Worm (Caenorhabditis elegans) whole organism, L3 larva: ENCODE data around the gene ZK669.5.

Experiments used
- ZK546.5 ChIP-seq: sonication (generic microtip); optimal IDR thresholded peaks from 2 replicates; lab custom pipeline; 2017; ENCODE audit warnings: missing biosample characterization, missing genetic modification characterization
- aly-2 ChIP-seq: fragments of 150-350 bp; optimal IDR thresholded peaks from 2 replicates; lab custom pipeline; 2014; ENCODE audit warnings: missing biosample characterization, missing genetic modification characterization
- ceh-16 ChIP-seq: sonication (generic microtip); optimal IDR thresholded peaks from 2 replicates; lab custom pipeline; 2017; ENCODE audit warnings: missing biosample characterization, missing genetic modification characterization
- ceh-28 ChIP-seq: fragments of 150-350 bp; optimal IDR thresholded peaks from 2 replicates; lab custom pipeline; 2014; ENCODE audit warnings: missing biosample characterization, missing genetic modification reagents, missing genetic modification characterization
- daf-12 ChIP-seq: fragments of 150-350 bp; optimal IDR thresholded peaks from 2 replicates; lab custom pipeline; 2014; ENCODE audit warnings: missing biosample characterization, missing genetic modification reagents, missing genetic modification characterization
- egl-27 ChIP-seq: sonication (generic microtip); optimal IDR thresholded peaks from 4 replicates; lab custom pipeline; 2017; ENCODE audit warnings: missing biosample characterization, missing genetic modification reagents, missing genetic modification characterization
- elt-1 ChIP-seq: fragments of 150-350 bp; optimal IDR thresholded peaks from 2 replicates; lab custom pipeline; 2014; ENCODE audit warnings: missing biosample characterization, missing genetic modification characterization
- elt-2 ChIP-seq: sonication (generic microtip); optimal IDR thresholded peaks from 2 replicates; lab custom pipeline; 2016; ENCODE audit warnings: missing genetic modification reagents, mild to moderate bottlenecking, missing genetic modification characterization, missing compliant biosample characterization
- elt-3 ChIP-seq, 3 experiments: fragments of 150-350 bp in 1 of 3; sonication (generic microtip) in 2 of 3; optimal IDR thresholded peaks; 2 replicates in 2 of 3; 4 replicates in 1 of 3; lab custom pipeline; 2014 to 2017; ENCODE audit warnings: missing biosample characterization in 3 of 3, missing genetic modification characterization in 3 of 3
- fkh-10 ChIP-seq: sonication (generic microtip); optimal IDR thresholded peaks from 2 replicates; lab custom pipeline; 2017; ENCODE audit warnings: missing biosample characterization, missing genetic modification reagents, missing genetic modification characterization
- fkh-2 ChIP-seq: fragments of 150-350 bp; optimal IDR thresholded peaks from 2 replicates; lab custom pipeline; 2014; ENCODE audit warnings: missing biosample characterization, missing genetic modification reagents, missing genetic modification characterization
- fos-1 ChIP-seq: fragments of 150-350 bp; optimal IDR thresholded peaks from 2 replicates; lab custom pipeline; 2014; ENCODE audit warnings: missing biosample characterization, missing genetic modification characterization
- jun-1 ChIP-seq: fragments of 150-350 bp; optimal IDR thresholded peaks from 2 replicates; lab custom pipeline; 2014; ENCODE audit warnings: missing biosample characterization, missing genetic modification reagents, missing genetic modification characterization
- lin-39 ChIP-seq: fragments of 150-350 bp; optimal IDR thresholded peaks from 2 replicates; lab custom pipeline; 2018; ENCODE audit warnings: missing biosample characterization, missing genetic modification reagents, missing genetic modification characterization
- lsy-12 ChIP-seq: sonication (generic microtip); optimal IDR thresholded peaks from 2 replicates; lab custom pipeline; 2016; ENCODE audit warnings: mild to moderate bottlenecking, missing genetic modification characterization, missing compliant biosample characterization
- mml-1 ChIP-seq: fragments of 150-350 bp; sonication (generic microtip); optimal IDR thresholded peaks from 3 replicates; lab custom pipeline; 2014; ENCODE audit warnings: missing biosample characterization, missing genetic modification characterization
- nfya-1 ChIP-seq: sonication (generic microtip); optimal IDR thresholded peaks from 2 replicates; lab custom pipeline; 2017; ENCODE audit warnings: missing genetic modification characterization, mild to moderate bottlenecking, missing compliant biosample characterization, antibody characterized with exemption, moderate library complexity; ENCODE audit not compliant: insufficient read depth
- nhr-11 ChIP-seq: fragments of 150-350 bp; optimal IDR thresholded peaks from 2 replicates; lab custom pipeline; 2014; ENCODE audit warnings: missing biosample characterization, missing genetic modification characterization
- nhr-12 ChIP-seq: fragments of 150-350 bp; optimal IDR thresholded peaks from 2 replicates; lab custom pipeline; 2014; ENCODE audit warnings: missing biosample characterization, missing genetic modification characterization
- nhr-23 ChIP-seq: fragments of 150-350 bp; optimal IDR thresholded peaks from 2 replicates; lab custom pipeline; 2014; ENCODE audit warnings: missing biosample characterization, missing genetic modification reagents, missing genetic modification characterization
- nhr-237 ChIP-seq: fragments of 150-350 bp; optimal IDR thresholded peaks from 2 replicates; lab custom pipeline; 2014; ENCODE audit warnings: missing biosample characterization, missing genetic modification characterization
- nhr-25 ChIP-seq: sonication (generic microtip); optimal IDR thresholded peaks from 2 replicates; lab custom pipeline; 2017; ENCODE audit warnings: missing biosample characterization, missing genetic modification characterization
- nhr-28 ChIP-seq: fragments of 150-350 bp; optimal IDR thresholded peaks from 2 replicates; lab custom pipeline; 2014; ENCODE audit warnings: missing biosample characterization, missing genetic modification characterization
- nhr-43 ChIP-seq: sonication (generic microtip); optimal IDR thresholded peaks from 2 replicates; lab custom pipeline; 2016; ENCODE audit warnings: mild to moderate bottlenecking, missing genetic modification characterization, missing compliant biosample characterization; ENCODE audit not compliant: poor library complexity, severe bottlenecking
- nhr-67 ChIP-seq: fragments of 150-350 bp; optimal IDR thresholded peaks from 2 replicates; lab custom pipeline; 2014; ENCODE audit warnings: missing biosample characterization, missing genetic modification characterization
- nhr-76 ChIP-seq: fragments of 150-350 bp; sonication (generic microtip); optimal IDR thresholded peaks from 5 replicates; lab custom pipeline; 2014; ENCODE audit warnings: missing biosample characterization, missing genetic modification characterization
- nhr-77 ChIP-seq: fragments of 150-350 bp; optimal IDR thresholded peaks from 2 replicates; lab custom pipeline; 2014; ENCODE audit warnings: missing biosample characterization, missing genetic modification characterization
- pha-4 ChIP-seq: fragments of 150-350 bp; optimal IDR thresholded peaks from 2 replicates; lab custom pipeline; 2014; ENCODE audit warnings: missing biosample characterization, missing genetic modification reagents, missing genetic modification characterization
- pqm-1 ChIP-seq: fragments of 150-350 bp; optimal IDR thresholded peaks from 2 replicates; lab custom pipeline; 2017; ENCODE audit warnings: missing biosample characterization, missing genetic modification characterization, inconsistent platforms
- skn-1 ChIP-seq: fragments of 150-350 bp; optimal IDR thresholded peaks from 2 replicates; lab custom pipeline; 2014; ENCODE audit warnings: missing biosample characterization, missing genetic modification characterization
- snpc-4 ChIP-seq: fragments of 150-350 bp; optimal IDR thresholded peaks from 2 replicates; lab custom pipeline; 2014; ENCODE audit warnings: missing biosample characterization, missing genetic modification characterization
- tbx-2 ChIP-seq: sonication (generic microtip); optimal IDR thresholded peaks from 2 replicates; lab custom pipeline; 2016; ENCODE audit warnings: mild to moderate bottlenecking, missing genetic modification characterization, missing compliant biosample characterization
- unc-39 ChIP-seq: sonication (generic microtip); optimal IDR thresholded peaks from 4 replicates; lab custom pipeline; 2017; ENCODE audit warnings: missing biosample characterization, missing genetic modification characterization
- unc-62 ChIP-seq: fragments of 150-350 bp; sonication (generic microtip); optimal IDR thresholded peaks from 4 replicates; lab custom pipeline; 2014; ENCODE audit warnings: missing biosample characterization, missing genetic modification reagents, missing genetic modification characterization
- zag-1 ChIP-seq: fragments of 150-350 bp; optimal IDR thresholded peaks from 2 replicates; lab custom pipeline; 2014; ENCODE audit warnings: missing biosample characterization, missing genetic modification characterization
- ztf-4 ChIP-seq: fragments of 150-350 bp; optimal IDR thresholded peaks from 2 replicates; lab custom pipeline; 2014; ENCODE audit warnings: missing biosample characterization, missing genetic modification characterization

ZK669.5 gene

DNA sequence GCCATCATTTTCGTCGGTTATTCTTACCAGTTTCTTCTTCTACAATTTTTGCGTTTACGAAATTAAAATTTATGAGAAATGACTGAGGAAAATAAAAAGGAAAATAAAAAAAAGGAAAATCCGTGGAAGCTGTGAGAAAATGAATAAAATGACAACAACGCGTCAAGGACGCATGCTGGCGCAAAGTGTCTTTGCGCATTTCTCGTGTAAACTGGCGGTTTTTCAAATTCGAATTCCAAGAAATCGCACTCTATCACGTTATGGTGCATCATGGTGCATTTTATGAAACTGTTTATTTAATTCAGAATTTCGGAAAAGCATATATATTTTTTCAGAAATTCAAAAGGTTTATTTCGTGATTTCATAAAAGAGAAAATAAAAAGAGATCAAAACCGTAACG, 1.5 kb downstream of the ZK669.5 start, which contains the start of gene dbt-1 (continued):
- TF ChIP-seq nfya-1: peak; percentile 86
- TF ChIP-seq, all 47 proteins: peak for 22

DNA sequence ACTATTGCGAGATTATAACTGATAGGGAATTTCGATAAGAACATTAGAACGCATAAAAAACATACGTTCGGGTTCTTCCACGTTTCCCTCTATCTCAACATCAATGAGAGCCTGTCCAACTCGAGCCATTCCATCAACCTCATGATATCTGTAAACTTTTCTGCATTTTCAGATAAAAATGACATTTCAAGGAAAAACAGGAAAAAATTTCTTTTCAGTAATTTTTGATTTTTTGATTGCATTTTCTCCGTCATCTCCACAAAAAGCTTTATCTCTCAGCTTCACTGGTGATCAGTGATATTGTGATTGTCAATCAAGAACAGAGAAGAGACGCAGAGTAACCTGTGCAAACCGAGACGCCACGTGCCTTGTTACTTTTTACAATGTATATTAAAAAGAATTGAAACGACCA, 2.3 kb downstream of the ZK669.5 start:
- TF ChIP-seq unc-62 (GFP tag; lab: Kevin White, UChicago) (no peak), elt-2 (peak; percentile 84), pqm-1 (tag; lab: Kevin White, UChicago) (peak; percentile 30)

DNA sequence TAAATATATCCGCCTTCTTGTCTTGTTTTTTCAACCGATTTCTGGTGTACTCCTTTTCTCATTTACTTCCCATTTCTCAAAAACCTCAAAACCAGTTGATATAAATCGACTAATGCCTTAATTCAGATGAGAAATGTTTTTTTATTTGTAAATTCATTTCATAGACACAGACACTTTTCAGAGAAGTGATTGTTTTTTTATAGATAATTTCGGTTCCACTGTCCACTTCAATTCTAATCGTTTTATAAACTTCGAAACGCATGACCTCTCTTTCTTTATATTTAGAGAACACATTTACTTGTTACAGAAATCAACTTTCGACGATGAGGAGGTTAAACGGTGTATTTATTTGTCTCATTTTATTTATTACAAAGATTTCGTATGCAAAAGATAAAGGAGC, 5.8 kb downstream of the ZK669.5 start, which contains the start of gene ZK669.3:
Gene ZK669.3, plus strand, starts transcription at position 301 of the 400 bp plus-strand sequence.
- no peak for TF ChIP-seq nhr-28 (tag; lab: Kevin White, UChicago)

DNA sequence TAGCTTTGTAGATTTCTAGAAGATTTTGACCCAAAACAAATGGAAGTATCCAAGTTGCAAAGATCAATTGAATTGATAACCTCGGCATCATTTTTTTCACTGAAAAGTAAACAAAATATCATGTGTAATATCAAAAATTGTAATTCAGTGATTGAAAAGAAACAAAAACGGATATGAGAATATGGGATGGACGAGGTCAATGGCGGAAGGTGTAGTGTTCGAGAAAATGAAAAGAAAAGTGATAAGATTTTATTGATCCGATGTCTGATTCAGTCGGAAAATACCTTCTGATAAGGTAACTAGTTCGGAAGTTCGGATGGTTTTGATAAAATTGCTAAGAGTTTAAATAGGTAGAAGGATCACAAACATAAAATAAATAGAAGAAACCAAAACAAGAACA, 8.6 kb downstream of the ZK669.5 start, which contains the start of gene ZK669.2:
Gene ZK669.2, minus strand, starts transcription at position 101 of the 400 bp plus-strand sequence.
- TF ChIP-seq nhr-23 (tag; lab: Kevin White, UChicago) (peak; percentile 31), lin-39 (tag; lab: Kevin White, UChicago) (no peak), ceh-28 (tag; lab: Kevin White, UChicago) (no peak), elt-3 (tag; optimal IDR thresholded peaks at IDR 0.05; lab: Kevin White, UChicago) (no peak), nhr-25 (no peak), elt-2 (no peak)

DNA sequence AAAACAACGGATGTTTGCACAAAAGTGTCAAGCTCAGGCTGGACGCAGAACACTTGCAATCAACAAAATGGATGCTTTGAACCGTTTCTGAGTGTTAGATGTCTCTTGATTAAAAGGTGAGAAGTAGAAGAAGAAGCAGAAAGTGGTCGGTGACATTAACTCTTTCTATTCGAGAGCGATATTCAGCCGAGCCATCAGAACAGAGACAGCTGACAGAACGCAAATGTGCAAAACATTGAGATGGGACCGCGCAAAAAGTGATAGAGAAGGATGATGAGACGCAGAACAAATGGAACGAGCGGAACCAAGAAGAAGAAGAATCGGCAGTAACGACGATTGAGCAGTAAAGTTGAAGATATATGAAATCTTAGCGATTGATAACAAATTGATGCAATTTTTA, 11.1 kb downstream of the ZK669.5 start:
- no peak for TF ChIP-seq unc-62 (GFP tag; lab: Kevin White, UChicago)
- no peak for TF ChIP-seq skn-1 (tag; lab: Kevin White, UChicago)
- no peak for TF ChIP-seq snpc-4
- no peak for TF ChIP-seq nhr-67 (tag; lab: Kevin White, UChicago)
- TF ChIP-seq nhr-25: no peak
- TF ChIP-seq nhr-43 (tag; lab: Kevin White, UChicago): no peak
- no peak for TF ChIP-seq pqm-1 (tag; lab: Kevin White, UChicago)
- no peak for TF ChIP-seq ZK546.5 (tag; lab: Kevin White, UChicago)
- TF ChIP-seq egl-27 (tag; lab: Kevin White, UChicago): no peak
- TF ChIP-seq ceh-16 (tag; lab: Kevin White, UChicago): no peak
- no peak for TF ChIP-seq jun-1 (tag; lab: Kevin White, UChicago)
- no peak for TF ChIP-seq fkh-10 (GFP tag; lab: Kevin White, UChicago)
- TF ChIP-seq nhr-237 (tag; lab: Kevin White, UChicago): no peak
- no peak for TF ChIP-seq tbx-2 (tag; lab: Kevin White, UChicago)

DNA sequence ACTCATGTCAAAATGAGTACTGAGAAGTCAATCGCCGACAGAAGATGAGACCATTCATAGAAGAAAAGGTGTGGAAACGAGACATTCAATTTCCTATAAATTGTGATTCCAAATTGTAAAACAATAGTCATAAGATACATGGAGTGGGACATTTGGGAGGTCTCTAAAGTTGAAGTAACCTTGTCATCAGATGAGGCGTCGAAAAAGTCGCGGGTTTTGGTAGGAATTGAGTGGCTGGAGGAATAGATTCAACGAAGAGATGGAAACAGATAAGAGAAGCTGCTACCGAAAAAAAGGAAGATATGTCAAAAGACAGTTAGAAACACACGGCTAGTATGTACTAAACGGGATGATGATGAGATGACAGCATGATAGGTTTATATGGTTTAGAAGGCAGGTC, 16.0 kb downstream of the ZK669.5 start:
- no peak for TF ChIP-seq mml-1 (tag; lab: Kevin White, UChicago)
- TF ChIP-seq zag-1 (tag; lab: Kevin White, UChicago): no peak
- no peak for TF ChIP-seq skn-1 (tag; lab: Kevin White, UChicago)
- TF ChIP-seq jun-1 (tag; lab: Kevin White, UChicago): no peak
- no peak for TF ChIP-seq aly-2 (tag; lab: Kevin White, UChicago)
- TF ChIP-seq elt-1 (tag; lab: Kevin White, UChicago): peak; percentile 25
- TF ChIP-seq lin-39 (tag; lab: Kevin White, UChicago): no peak
- TF ChIP-seq ztf-4: no peak
- TF ChIP-seq pha-4: no peak
- no peak for TF ChIP-seq tbx-2 (tag; lab: Kevin White, UChicago)
- peak; percentile 75 for TF ChIP-seq nhr-25

DNA sequence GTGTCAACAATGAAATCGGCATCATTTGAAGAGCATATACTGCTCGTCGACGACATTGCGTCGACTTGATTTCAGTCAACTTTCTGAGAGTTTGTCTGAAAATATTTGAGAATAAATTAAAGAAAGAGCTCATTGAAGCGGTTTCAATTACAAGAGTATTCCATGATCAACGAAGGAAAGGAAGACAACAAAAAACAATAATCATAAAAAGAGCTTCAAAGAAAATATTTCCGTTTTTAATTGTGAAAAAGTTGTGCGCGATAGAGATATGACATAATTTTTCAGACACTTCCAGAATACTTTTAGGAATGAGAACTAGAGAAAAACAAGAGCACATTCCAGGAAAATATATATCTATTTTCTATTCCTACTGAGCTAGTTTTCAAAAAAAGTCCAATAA, 18.1 kb downstream of the ZK669.5 start, which contains the start of gene spv-1:
Gene spv-1, minus strand, starts transcription at position 101 of the 400 bp plus-strand sequence.
- TF ChIP-seq fos-1: no peak
- no peak for TF ChIP-seq unc-39 (tag; lab: Kevin White, UChicago)
- no peak for TF ChIP-seq lsy-12 (tag; lab: Kevin White, UChicago)
- TF ChIP-seq nhr-77: no peak
- no peak for TF ChIP-seq zag-1 (tag; lab: Kevin White, UChicago)
- TF ChIP-seq nhr-12 (tag; lab: Kevin White, UChicago): no peak
- no peak for TF ChIP-seq elt-3 (tag; optimal IDR thresholded peaks at IDR 0.05; lab: Kevin White, UChicago)
- TF ChIP-seq pha-4: no peak
- TF ChIP-seq nhr-76 (tag; lab: Kevin White, UChicago): no peak
- TF ChIP-seq nhr-11 (tag; lab: Kevin White, UChicago): no peak
- TF ChIP-seq fkh-2: no peak
- no peak for TF ChIP-seq nfya-1
- TF ChIP-seq nhr-25: no peak
- TF ChIP-seq daf-12: no peak
- TF ChIP-seq mml-1 (tag; lab: Kevin White, UChicago): no peak
- no peak for TF ChIP-seq elt-2
- no peak for TF ChIP-seq nhr-67 (tag; lab: Kevin White, UChicago)
